Worm (Caenorhabditis elegans): ENCODE measurements around the gene C23G10.10.
A peak's percentile ranks its signal among the peaks of the same experiment; 100 is the strongest.

The C23G10.10 gene

ce11 chrIII:6208984-6209383, 4.8 kb downstream of the C23G10.10 start, which contains the start of gene C23G10.1:
C23G10.1 (plus strand) TSS chrIII:6209284.
- TF ChIP-seq nhr-48 (tag; optimal IDR thresholded peaks at IDR 0.05) (no peak), daf-8 (GFP tag; IDR thresholded peaks at IDR 0.05) (no peak), aha-1 (tag) (no peak), nhr-237 (tag; optimal IDR thresholded peaks at IDR 0.05) (no peak), mep-1 (tag; optimal IDR thresholded peaks at IDR 0.05) (no peak), arid-1 (GFP tag; conservative IDR thresholded peaks at IDR 0.05) (no peak), unc-39 (tag; optimal IDR thresholded peaks at IDR 0.05) (no peak), rbr-2 (tag; optimal IDR thresholded peaks at IDR 0.05) (no peak)

DNA sequence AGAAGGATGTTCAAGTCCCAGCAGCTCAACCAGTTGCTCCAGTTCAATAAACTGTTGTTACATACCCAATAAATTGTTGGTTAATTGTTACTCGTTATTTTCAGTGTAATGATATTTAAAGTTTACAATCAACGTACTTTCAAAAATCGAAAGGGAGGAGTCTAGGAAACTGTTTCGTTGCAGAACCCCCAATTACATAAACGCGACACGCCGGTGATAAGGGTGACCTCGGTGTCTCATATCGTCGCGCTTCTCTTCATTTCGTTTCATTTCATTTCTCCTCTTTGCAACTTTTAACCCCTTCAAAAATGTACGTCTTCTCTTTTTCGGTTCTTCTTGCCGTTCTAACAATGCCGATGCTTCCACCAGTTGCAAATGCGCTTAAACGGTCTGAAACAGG, 5.9 kb downstream of the C23G10.10 start, which contains the start of gene C23G10.2:
Gene C23G10.2, plus strand, starts transcription at position 184 of the 400 bp plus-strand sequence.
- 0 out of 2 replicates have a peak, but pooled peaks have one; percentile 16 for TF ChIP-seq arid-1 (GFP tag; conservative IDR thresholded peaks at IDR 0.05)
- 0 out of 2 replicates have a peak, but pooled peaks have one; percentile 25 for TF ChIP-seq Y75B8A.6 (GFP tag; IDR thresholded peaks at IDR 0.05)
- TF ChIP-seq ceh-82 (tag; optimal IDR thresholded peaks at IDR 0.05) = no peak
- 0 out of 2 replicates have a peak, but pooled peaks have one; percentile 39 for TF ChIP-seq ctbp-1 (GFP tag; IDR thresholded peaks at IDR 0.05)
- peak; percentile 20 for TF ChIP-seq nhr-28 (tag; optimal IDR thresholded peaks at IDR 0.05)
- 0 out of 2 replicates have a peak, but pooled peaks have one; percentile 7 for TF ChIP-seq T26A8.4 (GFP tag; IDR thresholded peaks at IDR 0.05)
- TF ChIP-seq vab-7 (GFP tag; IDR thresholded peaks at IDR 0.05) = peak; percentile 4; the same call in 1 of the 2 replicates
- peak; percentile 24 for TF ChIP-seq mxl-3 (GFP tag; optimal IDR thresholded peaks at IDR 0.05)
- peak; percentile 24 for TF ChIP-seq mes-2 (tag; optimal IDR thresholded peaks at IDR 0.05; ENCODE audit: poor library complexity, severe bottlenecking)
- TF ChIP-seq lin-38 (GFP tag; IDR thresholded peaks at IDR 0.05) = peak; percentile 34; the same call in 1 of the 2 replicates
- TF ChIP-seq fkh-10 (GFP tag; optimal IDR thresholded peaks at IDR 0.05) = no peak
- 0 out of 2 replicates have a peak, but pooled peaks have one; percentile 7 for TF ChIP-seq F44E2.7 (GFP tag; IDR thresholded peaks at IDR 0.05)
- no peak for TF ChIP-seq snpc-4 (tag; optimal IDR thresholded peaks at IDR 0.05)
- TF ChIP-seq nhr-102 (tag; optimal IDR thresholded peaks at IDR 0.05) = no peak
- peak; percentile 43 for TF ChIP-seq F49E8.2 (tag; optimal IDR thresholded peaks at IDR 0.05; ENCODE audit: borderline replicate concordance)
- TF ChIP-seq Y48G9A.11 (GFP tag; IDR thresholded peaks at IDR 0.05) = peak; percentile 51; the same call in 1 of the 2 replicates
- no peak for TF ChIP-seq daf-8 (GFP tag; IDR thresholded peaks at IDR 0.05)
- TF ChIP-seq nhr-41 (GFP tag; IDR thresholded peaks at IDR 0.05) = 0 out of 2 replicates have a peak, but pooled peaks have one; percentile 13
- 0 out of 2 replicates have a peak, but pooled peaks have one; percentile 42 for TF ChIP-seq egl-43 (GFP tag; IDR thresholded peaks at IDR 0.05)
- TF ChIP-seq ama-1 (optimal IDR thresholded peaks at IDR 0.05) = peak; percentile 78

ce11 chrIII:6207046-6207445, 6.8 kb downstream of the C23G10.10 start:
- TF ChIP-seq dmd-8 (GFP tag; IDR thresholded peaks at IDR 0.05) = 0 out of 2 replicates have a peak, but pooled peaks have one; percentile 4
- no peak for TF ChIP-seq unc-130 (GFP tag; optimal IDR thresholded peaks at IDR 0.05)
- 0 out of 2 replicates have a peak, but pooled peaks have one; percentile 18 for TF ChIP-seq saeg-2 (GFP tag; IDR thresholded peaks at IDR 0.05)

ce11 chrIII:6206161-6206853, 7.5 kb downstream of the C23G10.10 start, which contains the start of the genes sna-3 and rps-3:
sna-3 (minus strand) TSS chrIII:6206211.
rps-3 (plus strand) TSS chrIII:6206803.
- no peak for TF ChIP-seq mxl-3 (GFP tag; optimal IDR thresholded peaks at IDR 0.05)
- TF ChIP-seq zfp-3 (GFP tag; conservative IDR thresholded peaks at IDR 0.05) = no peak
- TF ChIP-seq nhr-11 (tag; optimal IDR thresholded peaks at IDR 0.05) = peak; percentile 61
- no peak for TF ChIP-seq mxl-2 (GFP tag; conservative IDR thresholded peaks at IDR 0.05)
- no peak for TF ChIP-seq egl-27 (tag; optimal IDR thresholded peaks at IDR 0.05)
- no peak for TF ChIP-seq unc-62 (GFP tag; optimal IDR thresholded peaks at IDR 0.05 in 1 of 2)
- TF ChIP-seq unc-62 (tag; optimal IDR thresholded peaks at IDR 0.05) = no peak
- no peak for TF ChIP-seq nhr-76 (tag; optimal IDR thresholded peaks at IDR 0.05)
- no peak for TF ChIP-seq zip-2 (tag; optimal IDR thresholded peaks at IDR 0.05)
- TF ChIP-seq hif-1 (tag; optimal IDR thresholded peaks at IDR 0.05) = peak in 1 of 2 experiments; percentile 2
- TF ChIP-seq hlh-30 (tag; optimal IDR thresholded peaks at IDR 0.05; ENCODE audit: insufficient read depth) = peak; percentile 88
- TF ChIP-seq daf-16 (GFP tag; optimal IDR thresholded peaks at IDR 0.05) = no peak
- TF ChIP-seq daf-16 (tag; optimal IDR thresholded peaks at IDR 0.05) = peak; percentile 46
- no peak for TF ChIP-seq ceh-20 (GFP tag; IDR thresholded peaks at IDR 0.05)
- no peak for TF ChIP-seq F44E2.7 (GFP tag; IDR thresholded peaks at IDR 0.05)
- peak; percentile 69 for TF ChIP-seq lin-38 (GFP tag; IDR thresholded peaks at IDR 0.05)
- peak; percentile 24; the same call in 1 of the 2 replicates for TF ChIP-seq ceh-44 (GFP tag; IDR thresholded peaks at IDR 0.05)
- TF ChIP-seq ceh-62 (tag; optimal IDR thresholded peaks at IDR 0.05) = no peak
- TF ChIP-seq lin-13 (GFP tag; optimal IDR thresholded peaks at IDR 0.05) = peak; percentile 72
- TF ChIP-seq attf-4 (tag; optimal IDR thresholded peaks at IDR 0.05) = no peak
